Fruit fly (Drosophila melanogaster) whole organism, wandering third instar larva: ENCODE results near the gene caz.

Experiments used
- Abd-B ChIP-seq: fragments of >200 bp; optimal IDR thresholded peaks from 2 replicates; lab custom pipeline; 2017; ENCODE audit warnings: missing biosample characterization, missing genetic modification characterization
- CG32264 ChIP-seq: fragments of 200-800 bp; sonication (Bioruptor generic); optimal IDR thresholded peaks from 2 replicates; lab custom pipeline; 2016; ENCODE audit warnings: missing biosample characterization, missing genetic modification characterization
- CG9705 ChIP-seq: fragments of 200-800 bp; sonication (Bioruptor generic); optimal IDR thresholded peaks from 2 replicates; lab custom pipeline; 2018; ENCODE audit warnings: missing biosample characterization, mild to moderate bottlenecking, missing genetic modification characterization
- CrebA ChIP-seq: fragments of 200-800 bp; sonication (Bioruptor generic); optimal IDR thresholded peaks from 2 replicates; lab custom pipeline; 2016; ENCODE audit warnings: missing biosample characterization, mild to moderate bottlenecking, missing genetic modification characterization, borderline replicate concordance
- Dfd ChIP-seq: fragments of >200 bp; optimal IDR thresholded peaks from 2 replicates; lab custom pipeline; 2017; ENCODE audit warnings: missing biosample characterization, missing genetic modification characterization
- Dif ChIP-seq: fragments of 200-275, 200-300 bp; sonication (Bioruptor generic); optimal IDR thresholded peaks from 2 replicates; lab custom pipeline; 2018; ENCODE audit warnings: missing biosample characterization, missing genetic modification characterization; ENCODE audit not compliant: partially characterized antibody
- GATAd ChIP-seq: sonication (Bioruptor generic); optimal IDR thresholded peaks from 2 replicates; lab custom pipeline; 2016; ENCODE audit warnings: missing biosample characterization, missing genetic modification characterization
- HLH106 ChIP-seq: fragments of 200-800 bp; optimal IDR thresholded peaks from 3 replicates; lab custom pipeline; 2019; ENCODE audit warnings: missing biosample characterization, mild to moderate bottlenecking, missing genetic modification characterization, moderate library complexity
- Hnf4 ChIP-seq: fragments of 200-800 bp; sonication (Bioruptor generic); optimal IDR thresholded peaks from 2 replicates; lab custom pipeline; 2016; ENCODE audit warnings: missing biosample characterization, mild to moderate bottlenecking, missing genetic modification characterization
- Hr78 ChIP-seq: fragments of >200 bp; optimal IDR thresholded peaks from 2 replicates; lab custom pipeline; 2017; ENCODE audit warnings: missing biosample characterization, missing genetic modification characterization
- Hr83 ChIP-seq: fragments of 200-300 bp; sonication (Bioruptor generic); optimal IDR thresholded peaks from 2 replicates; lab custom pipeline; 2016; ENCODE audit warnings: missing biosample characterization, mild to moderate bottlenecking, missing genetic modification characterization, moderate library complexity; ENCODE audit not compliant: poor library complexity, severe bottlenecking
- Jra ChIP-seq: sonication (Bioruptor generic); optimal IDR thresholded peaks from 2 replicates; lab custom pipeline; 2016; ENCODE audit warnings: missing biosample characterization, missing genetic modification characterization
- Mio ChIP-seq: sonication (Bioruptor generic); optimal IDR thresholded peaks from 2 replicates; lab custom pipeline; 2016; ENCODE audit warnings: missing biosample characterization, missing genetic modification characterization
- Myc ChIP-seq: fragments of >200 bp; optimal IDR thresholded peaks from 2 replicates; lab custom pipeline; 2017
- N ChIP-seq: fragments of >200 bp; optimal IDR thresholded peaks from 2 replicates; lab custom pipeline; 2018; ENCODE audit warnings: missing biosample characterization, missing external identifiers, missing genetic modification characterization
- OdsH ChIP-seq: fragments of 200-800 bp; sonication (Bioruptor generic); optimal IDR thresholded peaks from 2 replicates; lab custom pipeline; 2016; ENCODE audit warnings: missing biosample characterization, mild to moderate bottlenecking, missing genetic modification characterization
- Rel ChIP-seq, 2 experiments: fragments of 200-800 bp; sonication (Bioruptor generic) in 1 of 2; optimal IDR thresholded peaks; 2 replicates in 1 of 2; 3 replicates in 1 of 2; lab custom pipeline; 2016 to 2019; ENCODE audit warnings: mild to moderate bottlenecking in 2 of 2, missing biosample characterization in 2 of 2, missing genetic modification characterization in 2 of 2, moderate library complexity in 1 of 2
- Sp1 ChIP-seq: fragments of 200-800 bp; sonication (Bioruptor generic); optimal IDR thresholded peaks from 3 replicates; lab custom pipeline; 2019; ENCODE audit warnings: missing biosample characterization, mild to moderate bottlenecking, missing genetic modification characterization, moderate library complexity
- Vsx2 ChIP-seq: fragments of 200-300, 225-300 bp; sonication (Bioruptor generic); optimal IDR thresholded peaks from 2 replicates; lab custom pipeline; 2018; ENCODE audit warnings: missing biosample characterization, missing genetic modification characterization; ENCODE audit not compliant: partially characterized antibody
- br ChIP-seq: fragments of 200-800 bp; sonication (Bioruptor generic); optimal IDR thresholded peaks from 2 replicates; lab custom pipeline; 2016; ENCODE audit warnings: missing biosample characterization, missing genetic modification characterization
- brk ChIP-seq: fragments of 200-800 bp; sonication (Bioruptor generic); optimal IDR thresholded peaks from 2 replicates; lab custom pipeline; 2016; ENCODE audit warnings: missing biosample characterization, mild to moderate bottlenecking, missing genetic modification characterization
- dl ChIP-seq, 2 experiments: fragments of 175-275, 200-275 bp in 1 of 2; fragments of 200-275 bp in 1 of 2; sonication (Bioruptor generic); optimal IDR thresholded peaks; lab custom pipeline; 2018; ENCODE audit warnings: mild to moderate bottlenecking in 2 of 2, missing biosample characterization in 2 of 2, missing genetic modification characterization in 2 of 2, moderate library complexity in 2 of 2; ENCODE audit not compliant: partially characterized antibody in 2 of 2, insufficient read depth in 1 of 2
- dmrt93B ChIP-seq: fragments of 200-800 bp; sonication (Bioruptor generic); optimal IDR thresholded peaks from 2 replicates; lab custom pipeline; 2018; ENCODE audit warnings: missing biosample characterization, mild to moderate bottlenecking, missing genetic modification characterization
- dsf ChIP-seq: sonication (Bioruptor generic); optimal IDR thresholded peaks from 2 replicates; lab custom pipeline; 2016; ENCODE audit warnings: missing biosample characterization, missing genetic modification characterization, borderline replicate concordance
- ey ChIP-seq: fragments of 200-800 bp; sonication (Bioruptor generic); optimal IDR thresholded peaks from 2 replicates; lab custom pipeline; 2016; ENCODE audit warnings: missing biosample characterization, missing genetic modification characterization
- foxo ChIP-seq, 2 experiments: fragments of 200-800 bp; sonication (Bioruptor generic); optimal IDR thresholded peaks; 2 replicates in 1 of 2; 3 replicates in 1 of 2; lab custom pipeline; 2016 to 2017; ENCODE audit warnings: missing biosample characterization in 2 of 2, missing genetic modification characterization in 2 of 2
- fru ChIP-seq: fragments of 200-800 bp; sonication (Bioruptor generic); optimal IDR thresholded peaks from 3 replicates; lab custom pipeline; 2016; ENCODE audit warnings: missing biosample characterization, mild to moderate bottlenecking, missing genetic modification characterization
- h ChIP-seq: fragments of 200-800 bp; sonication (Bioruptor generic); optimal IDR thresholded peaks from 3 replicates; lab custom pipeline; 2016; ENCODE audit warnings: missing biosample characterization, mild to moderate bottlenecking, missing genetic modification characterization
- jim ChIP-seq: fragments of 175-275, 200-325 bp; sonication (Bioruptor generic); optimal IDR thresholded peaks from 2 replicates; lab custom pipeline; 2016; ENCODE audit warnings: missing biosample characterization, mild to moderate bottlenecking, missing genetic modification characterization
- lola ChIP-seq: fragments of >200 bp; optimal IDR thresholded peaks from 2 replicates; lab custom pipeline; 2017; ENCODE audit warnings: missing biosample characterization, missing genetic modification characterization
- pan ChIP-seq: fragments of >200 bp; optimal IDR thresholded peaks from 2 replicates; lab custom pipeline; 2017
- psq ChIP-seq: fragments of 200-800 bp; sonication (Bioruptor generic); optimal IDR thresholded peaks from 3 replicates; lab custom pipeline; 2017; ENCODE audit warnings: missing biosample characterization, mild to moderate bottlenecking, missing genetic modification characterization, moderate library complexity
- rgr ChIP-seq: fragments of 200-800 bp; sonication (Bioruptor generic); optimal IDR thresholded peaks from 3 replicates; lab custom pipeline; 2016; ENCODE audit warnings: missing biosample characterization, mild to moderate bottlenecking, missing genetic modification characterization
- sage ChIP-seq: fragments of 200-800 bp; sonication (Bioruptor generic); optimal IDR thresholded peaks from 2 replicates; lab custom pipeline; 2016; ENCODE audit warnings: missing biosample characterization, mild to moderate bottlenecking, missing genetic modification characterization
- sv ChIP-seq: fragments of 200-800 bp; sonication (Bioruptor generic); optimal IDR thresholded peaks from 3 replicates; lab custom pipeline; 2016; ENCODE audit warnings: missing biosample characterization, missing genetic modification characterization
- tai ChIP-seq: sonication (Bioruptor generic); optimal IDR thresholded peaks from 2 replicates; lab custom pipeline; 2016; ENCODE audit warnings: missing biosample characterization, missing genetic modification characterization
- usp ChIP-seq: fragments of >200 bp; optimal IDR thresholded peaks from 2 replicates; lab custom pipeline; 2017; ENCODE audit warnings: missing biosample characterization, missing genetic modification characterization
- woc ChIP-seq: sonication (Bioruptor generic); optimal IDR thresholded peaks from 2 replicates; lab custom pipeline; 2016; ENCODE audit warnings: missing biosample characterization, mild to moderate bottlenecking, missing genetic modification characterization

caz gene

DNA sequence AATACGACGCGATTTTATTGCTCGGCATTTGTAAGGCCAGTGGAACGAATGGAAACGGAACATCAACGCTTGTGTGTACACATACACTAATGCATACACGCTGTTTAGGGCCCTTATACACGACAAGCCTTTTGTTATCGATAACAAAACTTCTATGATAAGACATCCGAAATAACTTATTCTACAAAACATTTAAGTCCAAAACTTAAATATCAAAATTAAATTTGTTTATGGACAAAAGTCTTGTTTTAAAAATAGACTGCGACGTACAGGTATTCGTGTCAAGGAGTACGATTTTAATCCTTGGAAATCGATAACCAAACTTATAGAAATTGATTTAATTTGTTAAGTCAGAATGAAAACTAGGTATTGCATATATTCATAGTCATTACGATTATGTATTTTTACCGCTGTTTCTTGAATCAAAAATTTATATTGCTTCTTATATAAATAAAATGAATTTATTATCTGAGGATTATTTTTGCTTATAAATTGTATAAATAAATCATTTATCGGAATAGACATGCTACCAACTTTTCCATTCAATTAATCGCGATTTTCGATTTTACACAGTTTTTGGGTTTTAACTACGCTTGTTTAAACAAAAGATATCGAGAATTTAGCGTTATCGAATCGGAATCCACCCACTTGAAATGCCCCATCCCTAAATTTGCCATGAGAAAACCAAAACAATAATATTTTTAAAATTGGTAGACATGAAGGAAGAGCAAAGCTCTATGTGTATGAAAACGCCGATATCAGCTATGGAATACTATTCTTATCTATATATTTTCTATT lies 24.7 kb downstream of the caz start, which contains the start of the genes CG9915 and SWIP:
CG9915 (minus strand) TSS at position 61 of the 798 bp plus-strand sequence.
SWIP (plus strand) TSS at position 632 of the 798 bp plus-strand sequence.
- TF ChIP-seq Hr83 (GFP tag; lab: Kevin White, UChicago) (no peak), brk (GFP tag; lab: Kevin White, UChicago) (no peak), jim (GFP tag; lab: Kevin White, UChicago) (no peak), Sp1 (GFP tag; lab: Kevin White, UChicago) (peak; percentile 17), Mio (no peak), Dif (GFP tag; lab: Kevin White, UChicago) (peak; percentile 97), lola (no peak), Abd-B (no peak), dsf (no peak), br (GFP tag; lab: Kevin White, UChicago) (no peak), psq (GFP tag; lab: Kevin White, UChicago) (no peak), N (no peak), dmrt93B (GFP tag; lab: Kevin White, UChicago) (no peak), Vsx2 (GFP tag; lab: Kevin White, UChicago) (peak; percentile 99), rgr (GFP tag; lab: Kevin White, UChicago) (no peak), Dfd (GFP tag; lab: Kevin White, UChicago) (no peak), OdsH (GFP tag; lab: Kevin White, UChicago) (no peak), HLH106 (tag; lab: Kevin White, UChicago) (no peak), tai (GFP tag; lab: Kevin White, UChicago) (no peak), Hr78 (GFP tag; lab: Kevin White, UChicago) (no peak), h (no peak), CG9705 (no peak), usp (GFP tag; lab: Kevin White, UChicago) (no peak), fru (GFP tag; lab: Kevin White, UChicago) (no peak), sv (GFP tag; lab: Kevin White, UChicago) (no peak), Hnf4 (GFP tag; lab: Kevin White, UChicago) (no peak), dl (GFP tag; optimal IDR thresholded peaks at IDR 0.05; lab: Kevin White, UChicago; ENCODE audit: insufficient read depth in 1 of 2, partially characterized antibody in 2 of 2) (peak; percentile 69 to 90), woc (GFP tag; lab: Kevin White, UChicago) (peak; percentile 29), pan (lab: Kevin White, UChicago) (no peak), ey (GFP tag; lab: Kevin White, UChicago) (no peak), sage (GFP tag; lab: Kevin White, UChicago) (no peak), Rel (GFP tag; optimal IDR thresholded peaks at IDR 0.05; lab: Kevin White, UChicago) (no peak), Rel (tag; optimal IDR thresholded peaks at IDR 0.05; lab: Kevin White, UChicago) (no peak), foxo (GFP tag; optimal IDR thresholded peaks at IDR 0.05; lab: Kevin White, UChicago) (peak in 1 of 2 experiments; percentile 25), CrebA (GFP tag; lab: Kevin White, UChicago) (no peak), Jra (GFP tag; lab: Kevin White, UChicago) (no peak), CG32264 (no peak), GATAd (GFP tag; lab: Kevin White, UChicago) (no peak), Myc (no peak)

DNA sequence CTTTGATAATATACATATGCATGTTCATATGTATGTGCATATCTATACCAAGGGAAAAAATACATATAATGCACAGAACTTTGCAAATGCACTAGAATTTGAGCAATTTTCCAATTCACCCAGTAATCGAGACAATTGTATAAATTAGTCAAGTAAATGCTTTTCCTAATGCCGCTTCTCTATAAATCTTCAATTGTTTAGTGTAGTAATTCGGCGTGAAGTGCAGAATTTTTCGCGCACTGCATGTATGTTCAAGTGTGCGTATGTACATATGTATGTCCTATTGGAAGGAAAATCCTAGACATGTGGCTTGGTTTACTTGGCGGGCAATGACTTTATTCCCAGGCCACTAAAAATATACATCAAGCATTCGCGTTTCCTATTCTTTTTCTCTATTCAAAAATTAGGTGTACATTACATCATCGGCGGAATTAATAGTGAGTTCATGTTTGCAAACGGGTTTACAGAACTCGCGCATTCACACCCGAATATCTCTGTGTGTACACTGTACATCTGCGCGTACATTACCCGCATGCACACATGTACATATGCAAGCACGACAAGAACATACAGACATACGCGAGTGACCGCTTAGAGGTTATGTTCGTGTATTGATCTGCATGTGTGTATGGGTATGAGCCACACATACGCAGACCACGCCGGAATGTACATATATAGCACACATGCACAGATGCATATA lies 30.4 kb downstream of the caz start:
- TF ChIP-seq N (peak; percentile 65), ey (GFP tag; lab: Kevin White, UChicago) (peak; percentile 76), Sp1 (GFP tag; lab: Kevin White, UChicago) (peak; percentile 27), Hr83 (GFP tag; lab: Kevin White, UChicago) (peak; percentile 81), Jra (GFP tag; lab: Kevin White, UChicago) (peak; percentile 53), sage (GFP tag; lab: Kevin White, UChicago) (peak; percentile 26), jim (GFP tag; lab: Kevin White, UChicago) (no peak), tai (GFP tag; lab: Kevin White, UChicago) (no peak), Mio (no peak), Dfd (GFP tag; lab: Kevin White, UChicago) (no peak), sv (GFP tag; lab: Kevin White, UChicago) (no peak), OdsH (GFP tag; lab: Kevin White, UChicago) (peak; percentile 33), Rel (GFP tag; optimal IDR thresholded peaks at IDR 0.05; lab: Kevin White, UChicago) (no peak), Rel (tag; optimal IDR thresholded peaks at IDR 0.05; lab: Kevin White, UChicago) (peak; percentile 64), woc (GFP tag; lab: Kevin White, UChicago) (peak; percentile 38), br (GFP tag; lab: Kevin White, UChicago) (no peak), h (peak; percentile 38), Vsx2 (GFP tag; lab: Kevin White, UChicago) (no peak), pan (lab: Kevin White, UChicago) (no peak), dmrt93B (GFP tag; lab: Kevin White, UChicago) (no peak), psq (GFP tag; lab: Kevin White, UChicago) (peak; percentile 22), foxo (GFP tag; optimal IDR thresholded peaks at IDR 0.05; lab: Kevin White, UChicago) (peak in 1 of 2 experiments; percentile 53), HLH106 (tag; lab: Kevin White, UChicago) (peak; percentile 20), rgr (GFP tag; lab: Kevin White, UChicago) (peak; percentile 6), CrebA (GFP tag; lab: Kevin White, UChicago) (no peak), Dif (GFP tag; lab: Kevin White, UChicago) (peak; percentile 50), dl (GFP tag; optimal IDR thresholded peaks at IDR 0.05; lab: Kevin White, UChicago; ENCODE audit: insufficient read depth in 1 of 2, partially characterized antibody in 2 of 2) (peak; percentile 21 to 35), usp (GFP tag; lab: Kevin White, UChicago) (no peak), brk (GFP tag; lab: Kevin White, UChicago) (peak; percentile 28), fru (GFP tag; lab: Kevin White, UChicago) (peak; percentile 71)
- TF ChIP-seq, all 38 proteins: peak for 18
